Worm (Caenorhabditis elegans): ENCODE measurements around the gene abu-13.

ce11 chrIII:6968655-6969054, 23.0 kb upstream of the abu-13 start:
- TF ChIP-seq scrt-1 (GFP tag; IDR thresholded peaks at IDR 0.05), result no peak
- no peak for TF ChIP-seq flt-1 (GFP tag; IDR thresholded peaks at IDR 0.05)
- TF ChIP-seq tbx-11 (GFP tag; IDR thresholded peaks at IDR 0.05), result no peak
- no peak for TF ChIP-seq sea-1 (GFP tag; conservative IDR thresholded peaks at IDR 0.05)
- no peak for TF ChIP-seq ama-1 (optimal IDR thresholded peaks at IDR 0.05)
- TF ChIP-seq B0310.2 (tag; optimal IDR thresholded peaks at IDR 0.05), result no peak
- TF ChIP-seq ceh-36 (tag; optimal IDR thresholded peaks at IDR 0.05), result no peak
- no peak for TF ChIP-seq ets-7 (tag; optimal IDR thresholded peaks at IDR 0.05)
- no peak for TF ChIP-seq tbx-37 (GFP tag; conservative IDR thresholded peaks at IDR 0.05)
- no peak for TF ChIP-seq hnd-1 (tag; optimal IDR thresholded peaks at IDR 0.05)
